Worm (Caenorhabditis elegans): ENCODE data around the gene F09E5.16.
"Not testable (repeated sequence)": the region's sequence is repeated elsewhere in the genome, so short reads cannot be mapped to it uniquely, and the experiment has no call there.

- TF ChIP-seq ceh-39 (tag; optimal IDR thresholded peaks at IDR 0.05); nhr-76 (tag; optimal IDR thresholded peaks at IDR 0.05); ceh-83 (GFP tag; optimal IDR thresholded peaks at IDR 0.05); unc-62 (GFP tag; optimal IDR thresholded peaks at IDR 0.05); mep-1 (tag; optimal IDR thresholded peaks at IDR 0.05); lsy-2 (tag; optimal IDR thresholded peaks at IDR 0.05); flh-1 (GFP tag; optimal IDR thresholded peaks at IDR 0.05); cnd-1 (tag; optimal IDR thresholded peaks at IDR 0.05); unc-39 (tag; optimal IDR thresholded peaks at IDR 0.05); elt-3 (tag; optimal IDR thresholded peaks at IDR 0.05); pha-4 (tag; optimal IDR thresholded peaks at IDR 0.05); sem-2 (GFP tag; optimal IDR thresholded peaks at IDR 0.05): not testable (repeated sequence)
These were observed 15.2 kb downstream of the F09E5.16 start, which contains the start of gene F09E5.8 for ce11 chrII:5350357-5350756.
